Fruit fly (Drosophila melanogaster): ENCODE results near the gene CG8188.

- TF ChIP-seq peb (GFP tag; IDR thresholded peaks at IDR 0.05) (no peak), CG13287 (GFP tag; IDR thresholded peaks at IDR 0.05; ENCODE audit: partially characterized antibody) (peak; percentile 43; the same call in 1 of the 2 replicates), lov (optimal IDR thresholded peaks at IDR 0.05) (no peak), lov (GFP tag; IDR thresholded peaks at IDR 0.05) (no peak)
Observed at dm6 chrX:17720261-17721052, 17.6 kb upstream of the CG8188 start.
